Worm (Caenorhabditis elegans) whole organism, L1 larva: ENCODE results near the gene C42D4.13.

Source experiments
- ama-1 ChIP-seq: fragments of 150-350 bp; optimal IDR thresholded peaks from 2 replicates; lab custom pipeline; 2014
- blmp-1 ChIP-seq: fragments of 150-350 bp; optimal IDR thresholded peaks from 2 replicates; lab custom pipeline; 2014; ENCODE audit warnings: missing biosample characterization, missing genetic modification characterization
- elt-2 ChIP-seq: sonication (generic microtip); optimal IDR thresholded peaks from 2 replicates; lab custom pipeline; 2016; ENCODE audit warnings: missing genetic modification characterization, mild to moderate bottlenecking, inconsistent platforms, missing compliant biosample characterization, missing genetic modification reagents
- fkh-4 ChIP-seq: sonication (generic microtip); optimal IDR thresholded peaks from 2 replicates; lab custom pipeline; 2016; ENCODE audit warnings: missing compliant biosample characterization, missing genetic modification characterization, borderline replicate concordance
- lin-13 ChIP-seq: fragments of 150-350 bp; optimal IDR thresholded peaks from 2 replicates; lab custom pipeline; 2014; ENCODE audit warnings: missing biosample characterization, missing genetic modification reagents, missing genetic modification characterization
- mdl-1 ChIP-seq, 2 experiments: fragments of 150-350 bp; optimal IDR thresholded peaks; 2 replicates each; lab custom pipeline; 2014 to 2017; ENCODE audit warnings: missing biosample characterization in 2 of 2, missing genetic modification characterization in 2 of 2, inconsistent platforms in 1 of 2
- nhr-11 ChIP-seq: fragments of 150-350 bp; optimal IDR thresholded peaks from 2 replicates; lab custom pipeline; 2014; ENCODE audit warnings: missing biosample characterization, missing genetic modification characterization
- nhr-28 ChIP-seq: fragments of 150-350 bp; optimal IDR thresholded peaks from 2 replicates; lab custom pipeline; 2014; ENCODE audit warnings: missing biosample characterization, missing genetic modification characterization
- nhr-71 ChIP-seq: sonication (generic microtip); optimal IDR thresholded peaks from 2 replicates; lab custom pipeline; 2016; ENCODE audit warnings: mild to moderate bottlenecking, missing genetic modification characterization, moderate library complexity, missing compliant biosample characterization
- sptf-1 ChIP-seq: fragments of 150-350 bp; optimal IDR thresholded peaks from 2 replicates; lab custom pipeline; 2014; ENCODE audit warnings: missing biosample characterization, missing genetic modification characterization
- tbx-2 ChIP-seq: sonication (generic microtip); optimal IDR thresholded peaks from 2 replicates; lab custom pipeline; 2016; ENCODE audit warnings: missing genetic modification characterization, missing compliant biosample characterization
- unc-62 ChIP-seq: fragments of 150-350 bp; optimal IDR thresholded peaks from 2 replicates; lab custom pipeline; 2014; ENCODE audit warnings: missing biosample characterization, missing genetic modification reagents, missing genetic modification characterization

ce11 chrIV:7216210-7216609 lies 28.3 kb upstream of the C42D4.13 start:
- TF ChIP-seq mdl-1 (tag; optimal IDR thresholded peaks at IDR 0.05; lab: Kevin White, UChicago) (no peak), ama-1 (lab: Kevin White, UChicago) (no peak), blmp-1 (tag; lab: Kevin White, UChicago) (no peak), nhr-71 (tag; lab: Kevin White, UChicago) (no peak), unc-62 (GFP tag; lab: Kevin White, UChicago) (no peak), elt-2 (tag; lab: Kevin White, UChicago) (no peak), nhr-11 (tag; lab: Kevin White, UChicago) (no peak), nhr-28 (tag; lab: Kevin White, UChicago) (no peak), lin-13 (GFP tag; lab: Kevin White, UChicago) (no peak), tbx-2 (tag; lab: Kevin White, UChicago) (no peak), sptf-1 (tag; lab: Kevin White, UChicago) (no peak), fkh-4 (no peak)
